Fruit fly (Drosophila melanogaster) whole organism, embryonic: ENCODE results near the gene nAChRbeta1.

Experiments used
- Bgb ChIP-seq: fragments of 200-800 bp; sonication (Bioruptor generic); IDR thresholded peaks from 2 replicates; pipeline ENCODE4 v1.3.6; 2022; ENCODE audit warnings: missing biosample characterization, missing genetic modification characterization; ENCODE audit not compliant: partially characterized antibody
- CG10462 ChIP-seq: fragments of 200-800 bp; sonication (Bioruptor generic); optimal IDR thresholded peaks from 2 replicates; lab custom pipeline; 2016; ENCODE audit warnings: missing biosample characterization, missing genetic modification characterization
- CG1529 ChIP-seq: fragments of 200-800 bp; sonication (Bioruptor generic); optimal IDR thresholded peaks from 3 replicates; lab custom pipeline; 2018; ENCODE audit warnings: missing biosample characterization, missing genetic modification characterization
- CG17385 ChIP-seq: fragments of 200-800 bp; sonication (Bioruptor generic); optimal IDR thresholded peaks from 3 replicates; lab custom pipeline; 2018; ENCODE audit warnings: missing biosample characterization, mild to moderate bottlenecking, missing genetic modification characterization
- CG6813 ChIP-seq: fragments of 200-800 bp; sonication (Bioruptor generic); optimal IDR thresholded peaks from 2 replicates; lab custom pipeline; 2017; ENCODE audit warnings: missing biosample characterization, missing genetic modification characterization, mild to moderate bottlenecking, moderate library complexity, missing genetic modification reagents
- CG8478 ChIP-seq: fragments of >200 bp; optimal IDR thresholded peaks from 2 replicates; lab custom pipeline; 2018
- PHDP ChIP-seq: fragments of 200-800 bp; sonication (Bioruptor generic); optimal IDR thresholded peaks from 3 replicates; lab custom pipeline; 2018; ENCODE audit warnings: missing biosample characterization, mild to moderate bottlenecking, missing genetic modification characterization, moderate library complexity
- ap ChIP-seq: fragments of 200-800 bp; sonication (Bioruptor generic); IDR thresholded peaks from 2 replicates; pipeline ENCODE4 v1.3.6; 2022; ENCODE audit warnings: missing biosample characterization, missing genetic modification characterization
- ato ChIP-seq: fragments of 200-800 bp; sonication (Bioruptor generic); IDR thresholded peaks from 2 replicates; pipeline ENCODE4 v1.3.6; 2022; ENCODE audit warnings: missing biosample characterization, missing genetic modification characterization; ENCODE audit not compliant: partially characterized antibody
- disco-r ChIP-seq: fragments of 200-800 bp; sonication (Bioruptor generic); optimal IDR thresholded peaks from 2 replicates; lab custom pipeline; 2016; ENCODE audit warnings: missing biosample characterization, missing genetic modification characterization
- zf30C ChIP-seq: fragments of 200-800 bp; sonication (Bioruptor generic); optimal IDR thresholded peaks from 3 replicates; lab custom pipeline; 2018; ENCODE audit warnings: missing biosample characterization, mild to moderate bottlenecking, missing genetic modification characterization

dm6 chr3L:4421362-4421761, 7.8 kb upstream of the nAChRbeta1 start, which contains the start of gene CG15020:
- no peak for TF ChIP-seq disco-r (GFP tag; lab: Kevin White, UChicago)
- TF ChIP-seq ato (GFP tag; lab: Robert Waterston, UW) = no peak
- TF ChIP-seq CG1529 (GFP tag; lab: Kevin White, UChicago) = no peak
- no peak for TF ChIP-seq CG8478 (lab: Kevin White, UChicago)
- no peak for TF ChIP-seq PHDP
- no peak for TF ChIP-seq CG17385 (GFP tag; lab: Kevin White, UChicago)
- TF ChIP-seq ap = no peak
- TF ChIP-seq CG6813 (GFP tag; lab: Kevin White, UChicago) = no peak
- no peak for TF ChIP-seq Bgb (GFP tag; lab: Robert Waterston, UW)
- TF ChIP-seq CG10462 (GFP tag; lab: Kevin White, UChicago) = no peak
- no peak for TF ChIP-seq zf30C
